Worm (Caenorhabditis elegans) whole organism, L1 larva: Measurements from ENCODE around the gene pqbp-1.1.

ENCODE experiments used
- C04F5.9 ChIP-seq: sonication (generic microtip); optimal IDR thresholded peaks from 2 replicates; lab custom pipeline; 2016; ENCODE audit warnings: missing genetic modification characterization, missing compliant biosample characterization
- Y116A8C.19 ChIP-seq: sonication (generic microtip); optimal IDR thresholded peaks from 2 replicates; lab custom pipeline; 2016; ENCODE audit warnings: missing compliant biosample characterization, missing genetic modification characterization, borderline replicate concordance
- aha-1 ChIP-seq: fragments of 150-350 bp; optimal IDR thresholded peaks from 2 replicates; lab custom pipeline; 2014; ENCODE audit warnings: missing biosample characterization, missing genetic modification characterization
- ceh-63 ChIP-seq: fragments of 200-800 bp; sonication (Bioruptor generic); optimal IDR thresholded peaks from 2 replicates; lab custom pipeline; 2018; ENCODE audit warnings: mild to moderate bottlenecking, missing genetic modification characterization, missing compliant biosample characterization
- ceh-8 ChIP-seq: fragments of 200-800 bp; sonication (Bioruptor generic); optimal IDR thresholded peaks from 2 replicates; lab custom pipeline; 2018; ENCODE audit warnings: mild to moderate bottlenecking, missing genetic modification characterization, moderate library complexity, missing compliant biosample characterization
- ceh-90 ChIP-seq: sonication (generic microtip); optimal IDR thresholded peaks from 2 replicates; lab custom pipeline; 2016; ENCODE audit warnings: missing genetic modification characterization, missing compliant biosample characterization
- efl-1 ChIP-seq, 4 experiments: fragments of 150-350 bp; optimal IDR thresholded peaks in 3 of 4; peaks in 1 of 4; 1 replicate in 1 of 4; 2 replicates in 3 of 4; lab custom pipeline; 2014; ENCODE audit warnings: missing biosample characterization in 2 of 4, missing genetic modification characterization in 2 of 4, missing genetic modification reagents in 2 of 4
- efl-3 ChIP-seq: fragments of 200-800 bp; sonication (Bioruptor generic); optimal IDR thresholded peaks from 2 replicates; lab custom pipeline; 2018; ENCODE audit warnings: mild to moderate bottlenecking, missing genetic modification characterization, missing compliant biosample characterization
- ets-5 ChIP-seq: fragments of 200-800 bp; sonication (Bioruptor generic); IDR thresholded peaks from 2 replicates; pipeline ENCODE4 v1.3.6; 2022; ENCODE audit warnings: missing genetic modification characterization, missing compliant biosample characterization
- fkh-10 ChIP-seq: sonication (generic microtip); optimal IDR thresholded peaks from 2 replicates; lab custom pipeline; 2017; ENCODE audit warnings: missing biosample characterization, missing genetic modification reagents, missing genetic modification characterization
- fkh-8 ChIP-seq: sonication (generic microtip); optimal IDR thresholded peaks from 2 replicates; lab custom pipeline; 2016; ENCODE audit warnings: mild to moderate bottlenecking, missing genetic modification characterization, missing compliant biosample characterization
- fos-1 ChIP-seq: fragments of 150-350 bp; optimal IDR thresholded peaks from 2 replicates; lab custom pipeline; 2014; ENCODE audit warnings: missing biosample characterization, missing genetic modification characterization
- grh-1 ChIP-seq: fragments of 200-800 bp; sonication (Bioruptor generic); IDR thresholded peaks from 2 replicates; pipeline ENCODE4 v1.3.6; 2022; ENCODE audit warnings: missing genetic modification reagents, missing genetic modification characterization, missing compliant biosample characterization
- hlh-17 ChIP-seq: fragments of 200-800 bp; sonication (Bioruptor generic); optimal IDR thresholded peaks from 2 replicates; lab custom pipeline; 2018; ENCODE audit warnings: missing genetic modification characterization, mild to moderate bottlenecking, missing compliant biosample characterization, moderate library complexity, borderline replicate concordance
- hlh-4 ChIP-seq: sonication (generic microtip); optimal IDR thresholded peaks from 2 replicates; lab custom pipeline; 2016; ENCODE audit warnings: mild to moderate bottlenecking, missing genetic modification characterization, missing compliant biosample characterization
- hpl-2 ChIP-seq: fragments of 150-350 bp; optimal IDR thresholded peaks from 2 replicates; lab custom pipeline; 2014; ENCODE audit warnings: missing biosample characterization, missing genetic modification reagents, missing genetic modification characterization
- irx-1 ChIP-seq: sonication (generic microtip); optimal IDR thresholded peaks from 2 replicates; lab custom pipeline; 2016; ENCODE audit warnings: missing genetic modification characterization, missing compliant biosample characterization
- isw-1 ChIP-seq: fragments of 200-800 bp; sonication (Bioruptor generic); IDR thresholded peaks from 2 replicates; pipeline ENCODE4 v1.3.6; 2022; ENCODE audit warnings: missing genetic modification characterization, missing compliant biosample characterization
- lin-13 ChIP-seq: fragments of 150-350 bp; optimal IDR thresholded peaks from 2 replicates; lab custom pipeline; 2014; ENCODE audit warnings: missing biosample characterization, missing genetic modification reagents, missing genetic modification characterization
- lin-14 ChIP-seq: fragments of 200-800 bp; sonication (Bioruptor generic); optimal IDR thresholded peaks from 2 replicates; lab custom pipeline; 2018; ENCODE audit warnings: mild to moderate bottlenecking, missing genetic modification characterization, moderate library complexity, missing compliant biosample characterization
- lin-35 ChIP-seq, 2 experiments: fragments of 150-350 bp; optimal IDR thresholded peaks; 2 replicates each; lab custom pipeline; 2014; ENCODE audit warnings: missing biosample characterization in 2 of 2, missing genetic modification characterization in 2 of 2, missing genetic modification reagents in 2 of 2
- lin-39 ChIP-seq: fragments of 150-350 bp; optimal IDR thresholded peaks from 2 replicates; lab custom pipeline; 2014; ENCODE audit warnings: missing biosample characterization, missing genetic modification reagents, missing genetic modification characterization
- lir-3 ChIP-seq: sonication (generic microtip); optimal IDR thresholded peaks from 2 replicates; lab custom pipeline; 2016; ENCODE audit warnings: mild to moderate bottlenecking, missing genetic modification characterization, moderate library complexity, missing compliant biosample characterization; ENCODE audit not compliant: poor library complexity
- lsy-2 ChIP-seq, 2 experiments: fragments of 150-350 bp; optimal IDR thresholded peaks; 2 replicates each; lab custom pipeline; 2014; ENCODE audit warnings: missing biosample characterization in 2 of 2, missing genetic modification characterization in 2 of 2
- mdl-1 ChIP-seq, 2 experiments: fragments of 150-350 bp; optimal IDR thresholded peaks; 2 replicates each; lab custom pipeline; 2014 to 2017; ENCODE audit warnings: missing biosample characterization in 2 of 2, missing genetic modification characterization in 2 of 2, inconsistent platforms in 1 of 2
- nhr-12 ChIP-seq: sonication (generic microtip); optimal IDR thresholded peaks from 2 replicates; lab custom pipeline; 2017; ENCODE audit warnings: missing biosample characterization, missing genetic modification characterization
- nhr-19 ChIP-seq: fragments of 200-800 bp; sonication (Bioruptor generic); conservative IDR thresholded peaks from 2 replicates; pipeline ENCODE4 v1.3.6; 2022; ENCODE audit warnings: missing genetic modification characterization, missing compliant biosample characterization
- nhr-20 ChIP-seq: sonication (generic microtip); optimal IDR thresholded peaks from 2 replicates; lab custom pipeline; 2016; ENCODE audit warnings: mild to moderate bottlenecking, missing genetic modification characterization, missing compliant biosample characterization
- nhr-237 ChIP-seq: fragments of 150-350 bp; optimal IDR thresholded peaks from 2 replicates; lab custom pipeline; 2014; ENCODE audit warnings: missing biosample characterization, missing genetic modification characterization
- nhr-28 ChIP-seq: fragments of 150-350 bp; optimal IDR thresholded peaks from 2 replicates; lab custom pipeline; 2014; ENCODE audit warnings: missing biosample characterization, missing genetic modification characterization
- nhr-71 ChIP-seq: sonication (generic microtip); optimal IDR thresholded peaks from 2 replicates; lab custom pipeline; 2016; ENCODE audit warnings: mild to moderate bottlenecking, missing genetic modification characterization, moderate library complexity, missing compliant biosample characterization
- nhr-77 ChIP-seq: fragments of 150-350 bp; optimal IDR thresholded peaks from 2 replicates; lab custom pipeline; 2014; ENCODE audit warnings: missing biosample characterization, missing genetic modification characterization
- nhr-84 ChIP-seq: sonication (generic microtip); optimal IDR thresholded peaks from 2 replicates; lab custom pipeline; 2017; ENCODE audit warnings: missing biosample characterization, missing genetic modification characterization
- nhr-85 ChIP-seq: sonication (generic microtip); peaks from one replicate; lab custom pipeline; 2016; ENCODE audit warnings: missing genetic modification characterization, inconsistent platforms, missing compliant biosample characterization
- pag-3 ChIP-seq: sonication (generic microtip); optimal IDR thresholded peaks from 2 replicates; lab custom pipeline; 2017; ENCODE audit warnings: missing genetic modification characterization, mild to moderate bottlenecking, missing compliant biosample characterization, antibody characterized with exemption, borderline replicate concordance; ENCODE audit not compliant: insufficient read depth
- pax-3 ChIP-seq: fragments of 200-800 bp; sonication (Bioruptor generic); optimal IDR thresholded peaks from 2 replicates; lab custom pipeline; 2018; ENCODE audit warnings: mild to moderate bottlenecking, missing genetic modification characterization, moderate library complexity, missing compliant biosample characterization
- rnt-1 ChIP-seq: sonication (generic microtip); optimal IDR thresholded peaks from 2 replicates; lab custom pipeline; 2016; ENCODE audit warnings: mild to moderate bottlenecking, missing genetic modification characterization, moderate library complexity, missing compliant biosample characterization
- snu-23 ChIP-seq: sonication (generic microtip); optimal IDR thresholded peaks from 2 replicates; lab custom pipeline; 2016; ENCODE audit warnings: missing genetic modification characterization, missing compliant biosample characterization
- sptf-1 ChIP-seq: fragments of 150-350 bp; optimal IDR thresholded peaks from 2 replicates; lab custom pipeline; 2014; ENCODE audit warnings: missing biosample characterization, missing genetic modification characterization
- sup-37 ChIP-seq: fragments of 200-800 bp; sonication (Bioruptor generic); optimal IDR thresholded peaks from 2 replicates; lab custom pipeline; 2018; ENCODE audit warnings: mild to moderate bottlenecking, missing genetic modification characterization, missing compliant biosample characterization
- swsn-7 ChIP-seq: sonication (generic microtip); optimal IDR thresholded peaks from 2 replicates; lab custom pipeline; 2016; ENCODE audit warnings: missing genetic modification characterization, missing compliant biosample characterization
- tbx-2 ChIP-seq: sonication (generic microtip); optimal IDR thresholded peaks from 2 replicates; lab custom pipeline; 2016; ENCODE audit warnings: missing genetic modification characterization, missing compliant biosample characterization
- tlp-1 ChIP-seq: fragments of 150-350 bp; optimal IDR thresholded peaks from 2 replicates; lab custom pipeline; 2014; ENCODE audit warnings: missing biosample characterization, missing genetic modification characterization
- unc-62 ChIP-seq: fragments of 150-350 bp; optimal IDR thresholded peaks from 2 replicates; lab custom pipeline; 2014; ENCODE audit warnings: missing biosample characterization, missing genetic modification reagents, missing genetic modification characterization
- unc-86 ChIP-seq: sonication (generic microtip); optimal IDR thresholded peaks from 2 replicates; lab custom pipeline; 2016; ENCODE audit warnings: missing genetic modification characterization, missing compliant biosample characterization
- unc-98 ChIP-seq: fragments of 200-800 bp; sonication (Bioruptor generic); IDR thresholded peaks from 2 replicates; pipeline ENCODE4 v1.3.6; 2022; ENCODE audit warnings: missing genetic modification characterization, missing compliant biosample characterization
- xbp-1 ChIP-seq: sonication (generic microtip); optimal IDR thresholded peaks from 2 replicates; lab custom pipeline; 2016; ENCODE audit warnings: missing genetic modification characterization, missing compliant biosample characterization
- ztf-11 ChIP-seq, 2 experiments: sonication (generic microtip); optimal IDR thresholded peaks; 2 replicates each; lab custom pipeline; 2016 to 2017; ENCODE audit warnings: missing genetic modification characterization in 2 of 2, missing biosample characterization in 1 of 2, missing compliant biosample characterization in 1 of 2

The pqbp-1.1 gene

ce11 chrIV:309526-309925 is 48.0 kb upstream of the pqbp-1.1 start (continued):
- TF ChIP-seq lsy-2 (tag; optimal IDR thresholded peaks at IDR 0.05; lab: Kevin White, UChicago) (peak in 1 of 2 experiments; percentile 18), lin-13 (GFP tag; lab: Kevin White, UChicago) (no peak), unc-86 (tag; lab: Kevin White, UChicago) (no peak), nhr-237 (tag; lab: Kevin White, UChicago) (no peak), ets-5 (GFP tag; lab: Robert Waterston, UW) (no peak), mdl-1 (tag; optimal IDR thresholded peaks at IDR 0.05; lab: Kevin White, UChicago) (no peak), efl-3 (GFP tag; lab: Kevin White, UChicago) (no peak), efl-1 (optimal IDR thresholded peaks at IDR 0.05; lab: Kevin White, UChicago) (no peak), efl-1 (GFP tag; optimal IDR thresholded peaks at IDR 0.05 in 1 of 2; lab: Kevin White, UChicago) (peak in 1 of 2 experiments; percentile 34), tlp-1 (no peak), nhr-12 (no peak), lin-39 (no peak), ceh-90 (tag; lab: Kevin White, UChicago) (no peak), lir-3 (no peak), unc-62 (GFP tag; lab: Kevin White, UChicago) (no peak), grh-1 (GFP tag; lab: Robert Waterston, UW) (peak; percentile 51), swsn-7 (tag; lab: Kevin White, UChicago) (no peak), lin-35 (GFP tag; optimal IDR thresholded peaks at IDR 0.05; lab: Kevin White, UChicago) (peak in 1 of 2 experiments; percentile 74), nhr-20 (peak; percentile 71)

ce11 chrIV:307205-307604 is 45.7 kb upstream of the pqbp-1.1 start, which contains the start of gene swt-1:
swt-1 (plus strand) TSS chrIV:307505.
- TF ChIP-seq fkh-8 (tag; lab: Kevin White, UChicago) (no peak), ztf-11 (tag; optimal IDR thresholded peaks at IDR 0.05; lab: Kevin White, UChicago) (no peak), hpl-2 (GFP tag; lab: Kevin White, UChicago) (no peak), nhr-71 (tag; lab: Kevin White, UChicago) (no peak), nhr-85 (no peak), efl-3 (GFP tag; lab: Kevin White, UChicago) (no peak), hlh-4 (no peak), aha-1 (tag; lab: Kevin White, UChicago) (no peak), sptf-1 (tag; lab: Kevin White, UChicago) (no peak), ceh-8 (GFP tag; lab: Kevin White, UChicago) (no peak), pax-3 (tag; lab: Kevin White, UChicago) (no peak), swsn-7 (tag; lab: Kevin White, UChicago) (no peak), nhr-28 (tag; lab: Kevin White, UChicago) (no peak), Y116A8C.19 (tag; lab: Kevin White, UChicago) (no peak), nhr-84 (tag; lab: Kevin White, UChicago) (no peak)

DNA sequence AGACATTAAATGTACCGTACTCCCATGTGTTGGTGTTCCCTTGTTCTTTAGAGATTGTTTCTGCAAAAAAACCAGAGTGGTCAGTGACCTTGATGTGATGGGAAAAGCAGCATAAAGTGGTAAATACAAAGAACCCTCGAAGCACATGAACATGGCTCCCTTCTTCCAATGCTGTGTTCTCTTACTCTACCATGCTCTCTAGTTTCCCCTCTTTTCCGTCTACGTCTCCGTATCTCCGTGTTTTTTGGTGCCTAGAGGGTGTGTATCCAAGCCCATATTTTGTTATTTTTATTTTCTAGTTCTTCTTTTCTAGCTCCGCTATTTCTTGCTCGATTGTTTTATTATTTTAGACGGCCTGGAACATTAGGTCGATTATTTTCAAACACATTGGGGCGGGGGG is 45.1 kb upstream of the pqbp-1.1 start:
- no peak for TF ChIP-seq nhr-77 (tag; lab: Kevin White, UChicago)
- TF ChIP-seq snu-23 (GFP tag; lab: Kevin White, UChicago) = peak; percentile 36
- TF ChIP-seq aha-1 (tag; lab: Kevin White, UChicago) = no peak
- no peak for TF ChIP-seq C04F5.9 (tag; lab: Kevin White, UChicago)
- no peak for TF ChIP-seq tbx-2
- no peak for TF ChIP-seq ceh-8 (GFP tag; lab: Kevin White, UChicago)
- TF ChIP-seq lin-14 (GFP tag; lab: Kevin White, UChicago) = peak; percentile 72
- TF ChIP-seq irx-1 (tag; lab: Kevin White, UChicago) = no peak
- peak; percentile 37; the same call in 1 of the 2 replicates for TF ChIP-seq nhr-19
- TF ChIP-seq sup-37 (GFP tag; lab: Kevin White, UChicago) = no peak
- TF ChIP-seq xbp-1 (tag; lab: Kevin White, UChicago) = no peak
- no peak for TF ChIP-seq fos-1 (tag; lab: Kevin White, UChicago)
- TF ChIP-seq rnt-1 (tag; lab: Kevin White, UChicago) = peak; percentile 46
- TF ChIP-seq pax-3 (tag; lab: Kevin White, UChicago) = no peak
- TF ChIP-seq mdl-1 (tag; optimal IDR thresholded peaks at IDR 0.05; lab: Kevin White, UChicago) = no peak
- no peak for TF ChIP-seq hlh-17 (GFP tag; lab: Kevin White, UChicago)
- TF ChIP-seq lir-3 = no peak
- no peak for TF ChIP-seq unc-98 (GFP tag; lab: Robert Waterston, UW)
- TF ChIP-seq isw-1 (GFP tag; lab: Robert Waterston, UW) = no peak
- peak in 1 of 2 experiments; percentile 14 for TF ChIP-seq lin-35 (GFP tag; optimal IDR thresholded peaks at IDR 0.05; lab: Kevin White, UChicago)
- TF ChIP-seq lsy-2 (tag; optimal IDR thresholded peaks at IDR 0.05; lab: Kevin White, UChicago) = peak in 1 of 2 experiments; percentile 23
- no peak for TF ChIP-seq pag-3
- no peak for TF ChIP-seq tlp-1
- no peak for TF ChIP-seq ceh-63 (GFP tag; lab: Kevin White, UChicago)
- no peak for TF ChIP-seq fkh-10 (GFP tag; lab: Kevin White, UChicago)
